Worm (Caenorhabditis elegans) whole organism, L4 larva: ENCODE measurements around the gene F41F3.1.

Experiments
- F37D6.2 ChIP-seq: sonication (generic microtip); optimal IDR thresholded peaks from 2 replicates; lab custom pipeline; 2016; ENCODE audit warnings: mild to moderate bottlenecking, missing genetic modification characterization, missing compliant biosample characterization
- F49E8.2 ChIP-seq: sonication (generic microtip); optimal IDR thresholded peaks from 2 replicates; lab custom pipeline; 2016; ENCODE audit warnings: missing compliant biosample characterization, mild to moderate bottlenecking, missing genetic modification characterization, borderline replicate concordance
- R02D3.7 ChIP-seq: fragments of 150-350 bp; sonication (generic microtip); optimal IDR thresholded peaks from 3 replicates; lab custom pipeline; 2014; ENCODE audit warnings: missing biosample characterization, missing genetic modification characterization
- T26A8.4 ChIP-seq: fragments of 200-800 bp; sonication (Bioruptor generic); IDR thresholded peaks from 2 replicates; pipeline ENCODE4 v1.3.6; 2022; ENCODE audit warnings: missing genetic modification characterization, missing compliant biosample characterization
- ama-1 ChIP-seq: fragments of 150-350 bp; optimal IDR thresholded peaks from 2 replicates; lab custom pipeline; 2014; ENCODE audit warnings: inconsistent platforms, mixed read lengths
- ceh-20 ChIP-seq: fragments of 200-800 bp; sonication (Bioruptor generic); IDR thresholded peaks from 2 replicates; pipeline ENCODE4 v1.3.6; 2022; ENCODE audit warnings: missing genetic modification reagents, missing genetic modification characterization, missing compliant biosample characterization
- ceh-32 ChIP-seq: sonication (generic microtip); optimal IDR thresholded peaks from 2 replicates; lab custom pipeline; 2016; ENCODE audit warnings: mild to moderate bottlenecking, missing genetic modification characterization, missing compliant biosample characterization; ENCODE audit not compliant: poor library complexity
- ceh-62 ChIP-seq: sonication (generic microtip); optimal IDR thresholded peaks from 2 replicates; lab custom pipeline; 2017; ENCODE audit warnings: missing biosample characterization, missing genetic modification characterization
- daf-16 ChIP-seq, 3 experiments: sonication (generic microtip); optimal IDR thresholded peaks; 2 replicates each; lab custom pipeline; 2016 to 2017; ENCODE audit warnings: missing genetic modification characterization in 3 of 3, missing genetic modification reagents in 3 of 3, mild to moderate bottlenecking in 2 of 3, missing compliant biosample characterization in 2 of 3, missing biosample characterization in 1 of 3, moderate library complexity in 1 of 3
- dmd-9 ChIP-seq: fragments of 200-800 bp; sonication (Bioruptor generic); IDR thresholded peaks from 2 replicates; pipeline ENCODE4 v1.3.6; 2022; ENCODE audit warnings: missing genetic modification reagents, missing genetic modification characterization, missing compliant biosample characterization
- dpl-1 ChIP-seq: fragments of 150-350 bp; optimal IDR thresholded peaks from 2 replicates; lab custom pipeline; 2014; ENCODE audit warnings: missing biosample characterization, missing genetic modification reagents, missing genetic modification characterization
- gei-8 ChIP-seq: fragments of 200-800 bp; sonication (Bioruptor generic); optimal IDR thresholded peaks from 2 replicates; lab custom pipeline; 2018; ENCODE audit warnings: mild to moderate bottlenecking, missing genetic modification characterization, missing compliant biosample characterization
- hlh-11 ChIP-seq: fragments of 200-800 bp; sonication (Bioruptor generic); optimal IDR thresholded peaks from 2 replicates; lab custom pipeline; 2018; ENCODE audit warnings: mild to moderate bottlenecking, missing genetic modification characterization, missing compliant biosample characterization
- hlh-30 ChIP-seq: sonication (generic microtip); optimal IDR thresholded peaks from 2 replicates; lab custom pipeline; 2017; ENCODE audit warnings: antibody characterized with exemption, mild to moderate bottlenecking, missing genetic modification characterization, missing compliant biosample characterization; ENCODE audit not compliant: insufficient read depth
- lin-15B ChIP-seq: fragments of 150-350 bp; sonication (generic microtip); optimal IDR thresholded peaks from 3 replicates; lab custom pipeline; 2014; ENCODE audit warnings: missing biosample characterization, missing genetic modification characterization
- lsy-2 ChIP-seq, 2 experiments: fragments of 150-350 bp in 1 of 2; sonication (generic microtip) in 1 of 2; optimal IDR thresholded peaks; 2 replicates each; lab custom pipeline; 2014 to 2017; ENCODE audit warnings: missing biosample characterization in 2 of 2, missing genetic modification characterization in 2 of 2
- nhr-102 ChIP-seq: sonication (generic microtip); optimal IDR thresholded peaks from 2 replicates; lab custom pipeline; 2016; ENCODE audit warnings: mild to moderate bottlenecking, missing genetic modification characterization, moderate library complexity, missing compliant biosample characterization
- nhr-11 ChIP-seq: fragments of 150-350 bp; optimal IDR thresholded peaks from 2 replicates; lab custom pipeline; 2014; ENCODE audit warnings: missing biosample characterization, missing genetic modification characterization
- nhr-41 ChIP-seq: fragments of 200-800 bp; sonication (Bioruptor generic); IDR thresholded peaks from 2 replicates; pipeline ENCODE4 v1.3.6; 2022; ENCODE audit warnings: missing genetic modification reagents, missing genetic modification characterization, missing compliant biosample characterization
- nhr-76 ChIP-seq: fragments of 150-350 bp; optimal IDR thresholded peaks from 2 replicates; lab custom pipeline; 2014; ENCODE audit warnings: missing biosample characterization, missing genetic modification characterization
- php-3 ChIP-seq: fragments of 200-800 bp; sonication (Bioruptor generic); IDR thresholded peaks from 2 replicates; pipeline ENCODE4 v1.3.6; 2022; ENCODE audit warnings: missing genetic modification reagents, missing genetic modification characterization, missing compliant biosample characterization
- saeg-2 ChIP-seq: fragments of 200-800 bp; sonication (Bioruptor generic); IDR thresholded peaks from 2 replicates; pipeline ENCODE4 v1.3.6; 2022; ENCODE audit warnings: missing genetic modification reagents, missing genetic modification characterization, missing compliant biosample characterization
- sdz-12 ChIP-seq: fragments of 200-800 bp; sonication (Bioruptor generic); optimal IDR thresholded peaks from 2 replicates; lab custom pipeline; 2018; ENCODE audit warnings: mild to moderate bottlenecking, missing genetic modification characterization, missing compliant biosample characterization
- set-16 ChIP-seq: fragments of 200-800 bp; sonication (Bioruptor generic); IDR thresholded peaks from 2 replicates; pipeline ENCODE4 v1.3.6; 2022; ENCODE audit warnings: missing genetic modification reagents, missing genetic modification characterization, missing compliant biosample characterization
- spr-1 ChIP-seq: sonication (generic microtip); optimal IDR thresholded peaks from 2 replicates; lab custom pipeline; 2016; ENCODE audit warnings: mild to moderate bottlenecking, missing genetic modification characterization, missing compliant biosample characterization
- spr-3 ChIP-seq: fragments of 200-800 bp; sonication (Bioruptor generic); optimal IDR thresholded peaks from 2 replicates; lab custom pipeline; 2018; ENCODE audit warnings: mild to moderate bottlenecking, missing genetic modification characterization, missing compliant biosample characterization
- unc-62 ChIP-seq, 3 experiments: fragments of 150-350 bp in 1 of 3; sonication (generic microtip); optimal IDR thresholded peaks in 2 of 3; peaks in 1 of 3; 1 replicate in 1 of 3; 2 replicates in 2 of 3; lab custom pipeline; 2014 to 2017; ENCODE audit warnings: missing biosample characterization in 3 of 3, missing genetic modification characterization in 3 of 3, missing genetic modification reagents in 3 of 3, missing genotype in 1 of 3
- zip-2 ChIP-seq: fragments of 150-350 bp; optimal IDR thresholded peaks from 2 replicates; lab custom pipeline; 2014; ENCODE audit warnings: missing biosample characterization, missing genetic modification characterization
- ztf-11 ChIP-seq: fragments of 150-350 bp; optimal IDR thresholded peaks from 2 replicates; lab custom pipeline; 2014; ENCODE audit warnings: missing biosample characterization, missing genetic modification characterization
- ztf-7 ChIP-seq: fragments of 150-350 bp; optimal IDR thresholded peaks from 2 replicates; lab custom pipeline; 2014; ENCODE audit warnings: missing biosample characterization, missing genetic modification characterization

The F41F3.1 gene

ce11 chrV:4689234-4689633, 34.9 kb downstream of the F41F3.1 start, which contains the start of gene K03B4.1:
Gene K03B4.1 (plus strand): TSS chrV:4689330.
- peak; percentile 30; the same call in 1 of the 2 replicates for TF ChIP-seq T26A8.4
- peak; percentile 72 for TF ChIP-seq sdz-12 (GFP tag; lab: Kevin White, UChicago)
- TF ChIP-seq nhr-76 (tag; lab: Kevin White, UChicago): no peak
- TF ChIP-seq ama-1 (lab: Kevin White, UChicago): peak; percentile 42
- peak; percentile 11 for TF ChIP-seq nhr-102
- TF ChIP-seq lsy-2 (tag; optimal IDR thresholded peaks at IDR 0.05; lab: Kevin White, UChicago): peak in 1 of 2 experiments; percentile 14
- no peak for TF ChIP-seq R02D3.7 (tag; lab: Kevin White, UChicago)
- TF ChIP-seq saeg-2 (GFP tag; lab: Robert Waterston, UW): 0 out of 2 replicates have a peak, but pooled peaks have one; percentile 30

ce11 chrV:4691657-4692056, 37.3 kb downstream of the F41F3.1 start:
- TF ChIP-seq set-16 (GFP tag; lab: Robert Waterston, UW) (peak; percentile 70; the same call in 1 of the 2 replicates), T26A8.4 (no peak), gei-8 (GFP tag; lab: Kevin White, UChicago) (no peak), lin-15B (tag; lab: Kevin White, UChicago) (no peak), ceh-32 (tag; lab: Kevin White, UChicago) (no peak), php-3 (no peak), dmd-9 (GFP tag; lab: Robert Waterston, UW) (no peak), unc-62 (GFP tag; optimal IDR thresholded peaks at IDR 0.05 in 1 of 2; lab: Kevin White, UChicago) (peak in 1 of 2 experiments; percentile 88), unc-62 (tag; optimal IDR thresholded peaks at IDR 0.05; lab: Kevin White, UChicago) (no peak), F37D6.2 (tag; lab: Kevin White, UChicago) (no peak)

- TF ChIP-seq unc-62 (GFP tag; optimal IDR thresholded peaks at IDR 0.05 in 1 of 2; lab: Kevin White, UChicago): peak in 1 of 2 experiments; percentile 4
- no peak for TF ChIP-seq unc-62 (tag; optimal IDR thresholded peaks at IDR 0.05; lab: Kevin White, UChicago)
- no peak for TF ChIP-seq F49E8.2 (tag; lab: Kevin White, UChicago)
- TF ChIP-seq dpl-1 (GFP tag; lab: Kevin White, UChicago): peak; percentile 12
Observed at ce11 chrV:4692382-4693281, 38.3 kb downstream of the F41F3.1 start, which contains the start of gene cpg-8. Gene cpg-8 (minus strand): TSS chrV:4692432.

- TF ChIP-seq hlh-30 (tag; lab: Kevin White, UChicago): peak; percentile 11
- TF ChIP-seq ztf-11 (tag; lab: Kevin White, UChicago): no peak
- no peak for TF ChIP-seq nhr-41 (GFP tag; lab: Robert Waterston, UW)
- no peak for TF ChIP-seq zip-2 (tag; lab: Kevin White, UChicago)
- TF ChIP-seq nhr-11 (tag; lab: Kevin White, UChicago): no peak
- TF ChIP-seq daf-16 (GFP tag; optimal IDR thresholded peaks at IDR 0.05; lab: Kevin White, UChicago): peak in 1 of 2 experiments; percentile 51
- TF ChIP-seq daf-16 (tag; optimal IDR thresholded peaks at IDR 0.05; lab: Kevin White, UChicago): no peak
- no peak for TF ChIP-seq spr-3 (GFP tag; lab: Kevin White, UChicago)
- no peak for TF ChIP-seq ceh-20 (GFP tag; lab: Robert Waterston, UW)
- TF ChIP-seq hlh-11 (tag; lab: Kevin White, UChicago): no peak
- TF ChIP-seq spr-1 (tag; lab: Kevin White, UChicago): no peak
- peak in 1 of 2 experiments; percentile 79 for TF ChIP-seq unc-62 (GFP tag; optimal IDR thresholded peaks at IDR 0.05 in 1 of 2; lab: Kevin White, UChicago)
- TF ChIP-seq unc-62 (tag; optimal IDR thresholded peaks at IDR 0.05; lab: Kevin White, UChicago): no peak
- no peak for TF ChIP-seq ceh-62 (tag; lab: Kevin White, UChicago)
- no peak for TF ChIP-seq ztf-7
Observed at ce11 chrV:4693282-4693588, 38.9 kb downstream of the F41F3.1 start.
